Worm (Caenorhabditis elegans) whole organism, mixed stage, embryonic: ENCODE data around the gene zig-6.

Source experiments
- M03D4.4 ChIP-seq: sonication (generic microtip); optimal IDR thresholded peaks from 2 replicates; lab custom pipeline; 2017; ENCODE audit warnings: mild to moderate bottlenecking, missing genetic modification characterization, missing compliant biosample characterization
- lin-13 ChIP-seq: fragments of 150-350 bp; optimal IDR thresholded peaks from 2 replicates; lab custom pipeline; 2014; ENCODE audit warnings: missing biosample characterization, missing genetic modification characterization
- nhr-12 ChIP-seq: fragments of 150-350 bp; optimal IDR thresholded peaks from 2 replicates; lab custom pipeline; 2014; ENCODE audit warnings: missing biosample characterization, missing genetic modification characterization
- nhr-237 ChIP-seq: fragments of 150-350 bp; optimal IDR thresholded peaks from 2 replicates; lab custom pipeline; 2014; ENCODE audit warnings: missing biosample characterization, missing genetic modification characterization
- nhr-28 ChIP-seq: fragments of 150-350 bp; optimal IDR thresholded peaks from 2 replicates; lab custom pipeline; 2014; ENCODE audit warnings: missing biosample characterization, missing genetic modification characterization
- nhr-76 ChIP-seq: sonication (generic microtip); optimal IDR thresholded peaks from 2 replicates; lab custom pipeline; 2017; ENCODE audit warnings: missing biosample characterization, missing genetic modification characterization
- pha-4 ChIP-seq: fragments of 150-350 bp; optimal IDR thresholded peaks from 2 replicates; lab custom pipeline; 2018; ENCODE audit warnings: missing biosample characterization, missing genetic modification reagents, missing genetic modification characterization
- unc-39 ChIP-seq: fragments of 150-350 bp; optimal IDR thresholded peaks from 2 replicates; lab custom pipeline; 2014; ENCODE audit warnings: missing biosample characterization, missing genetic modification characterization
- unc-62 ChIP-seq: fragments of 150-350 bp; optimal IDR thresholded peaks from 2 replicates; lab custom pipeline; 2014; ENCODE audit warnings: missing biosample characterization, missing genetic modification reagents, missing genetic modification characterization
- zip-8 ChIP-seq: fragments of 150-350 bp; optimal IDR thresholded peaks from 2 replicates; lab custom pipeline; 2014; ENCODE audit warnings: missing biosample characterization, missing genetic modification characterization
- ztf-11 ChIP-seq: fragments of 150-350 bp; optimal IDR thresholded peaks from 2 replicates; lab custom pipeline; 2014; ENCODE audit warnings: missing biosample characterization, missing genetic modification characterization

- no peak for TF ChIP-seq nhr-28 (tag; lab: Kevin White, UChicago)
- TF ChIP-seq unc-62 (GFP tag; lab: Kevin White, UChicago), result no peak
- TF ChIP-seq zip-8, result no peak
- TF ChIP-seq unc-39 (tag; lab: Kevin White, UChicago), result no peak
- TF ChIP-seq nhr-76 (tag; lab: Kevin White, UChicago), result no peak
- TF ChIP-seq ztf-11 (tag; lab: Kevin White, UChicago), result no peak
- TF ChIP-seq nhr-237 (tag; lab: Kevin White, UChicago), result no peak
- TF ChIP-seq pha-4 (tag; lab: Kevin White, UChicago), result no peak
- no peak for TF ChIP-seq nhr-12
- no peak for TF ChIP-seq lin-13 (tag; lab: Kevin White, UChicago)
- no peak for TF ChIP-seq M03D4.4 (tag; lab: Kevin White, UChicago)
Measured at ce11 chrX:5202923-5203322, 14.0 kb upstream of the zig-6 start.
